Worm (Caenorhabditis elegans) whole organism, midembryonic: ENCODE results near the gene F17C11.26.

ENCODE experiments used
- T22C8.4 ChIP-seq: fragments of 200-800 bp; sonication (Bioruptor generic); IDR thresholded peaks from 2 replicates; pipeline ENCODE4 v1.3.6; 2022; ENCODE audit warnings: missing genetic modification characterization, missing compliant biosample characterization
- cog-1 ChIP-seq: sonication (generic microtip); optimal IDR thresholded peaks from 2 replicates; lab custom pipeline; 2016; ENCODE audit warnings: missing genetic modification characterization, missing compliant biosample characterization
- flt-1 ChIP-seq: fragments of 200-800 bp; sonication (Bioruptor generic); IDR thresholded peaks from 2 replicates; pipeline ENCODE4 v1.3.6; 2022; ENCODE audit warnings: missing genetic modification characterization, missing compliant biosample characterization
- klf-2 ChIP-seq: fragments of 200-800 bp; sonication (Bioruptor generic); conservative IDR thresholded peaks from 2 replicates; pipeline ENCODE4 v1.3.6; 2022; ENCODE audit warnings: missing genetic modification reagents, missing genetic modification characterization, missing compliant biosample characterization
- med-1 ChIP-seq: sonication (generic microtip); optimal IDR thresholded peaks from 2 replicates; lab custom pipeline; 2017; ENCODE audit warnings: missing genetic modification characterization, mild to moderate bottlenecking, missing compliant biosample characterization, antibody characterized with exemption, missing genetic modification reagents; ENCODE audit not compliant: insufficient read depth
- ref-1 ChIP-seq: fragments of 200-800 bp; sonication (Bioruptor generic); conservative IDR thresholded peaks from 2 replicates; pipeline ENCODE4 v1.3.6; 2022; ENCODE audit warnings: missing genetic modification reagents, missing genetic modification characterization, missing compliant biosample characterization
- tab-1 ChIP-seq: fragments of 200-800 bp; sonication (Bioruptor generic); IDR thresholded peaks from 2 replicates; pipeline ENCODE4 v1.3.6; 2022; ENCODE audit warnings: missing genetic modification characterization, missing compliant biosample characterization
- ztf-23 ChIP-seq: fragments of 200-800 bp; sonication (Bioruptor generic); IDR thresholded peaks from 2 replicates; pipeline ENCODE4 v1.3.6; 2022; ENCODE audit warnings: missing genetic modification reagents, missing genetic modification characterization, missing compliant biosample characterization
- ztf-29 ChIP-seq: fragments of 200-800 bp; sonication (Bioruptor generic); IDR thresholded peaks from 2 replicates; pipeline ENCODE4 v1.3.6; 2022; ENCODE audit warnings: missing genetic modification reagents, missing genetic modification characterization, missing compliant biosample characterization

F17C11.26 gene

DNA sequence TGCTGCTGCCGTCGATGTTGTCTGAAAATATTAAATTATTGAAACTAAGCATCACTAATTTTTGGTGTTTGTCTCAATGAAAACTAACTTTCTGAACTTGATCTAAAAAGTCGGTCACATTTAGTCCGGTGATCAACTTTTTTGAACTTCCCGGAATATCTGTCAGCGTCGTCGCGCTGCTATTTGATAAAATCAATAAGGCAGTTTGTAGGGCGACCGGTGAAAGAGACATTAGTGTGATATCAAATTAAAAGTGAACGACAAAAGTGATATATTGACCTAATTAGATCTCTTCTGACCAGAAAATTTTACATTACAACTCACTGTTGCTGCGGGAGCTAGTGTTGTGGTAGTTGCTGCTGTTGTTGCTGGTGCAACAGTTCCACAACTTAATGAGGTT is 29.7 kb downstream of the F17C11.26 start:
- TF ChIP-seq med-1 (GFP tag; lab: Kevin White, UChicago), result no peak
- no peak for TF ChIP-seq ztf-29 (GFP tag; lab: Robert Waterston, UW)
- TF ChIP-seq T22C8.4 (GFP tag; lab: Robert Waterston, UW), result no peak
- TF ChIP-seq flt-1 (GFP tag; lab: Robert Waterston, UW), result no peak
- no peak for TF ChIP-seq tab-1
- TF ChIP-seq ztf-23 (GFP tag; lab: Robert Waterston, UW), result no peak
- no peak for TF ChIP-seq ref-1 (GFP tag; lab: Robert Waterston, UW)
- TF ChIP-seq klf-2, result no peak
- no peak for TF ChIP-seq cog-1 (tag; lab: Kevin White, UChicago)

DNA sequence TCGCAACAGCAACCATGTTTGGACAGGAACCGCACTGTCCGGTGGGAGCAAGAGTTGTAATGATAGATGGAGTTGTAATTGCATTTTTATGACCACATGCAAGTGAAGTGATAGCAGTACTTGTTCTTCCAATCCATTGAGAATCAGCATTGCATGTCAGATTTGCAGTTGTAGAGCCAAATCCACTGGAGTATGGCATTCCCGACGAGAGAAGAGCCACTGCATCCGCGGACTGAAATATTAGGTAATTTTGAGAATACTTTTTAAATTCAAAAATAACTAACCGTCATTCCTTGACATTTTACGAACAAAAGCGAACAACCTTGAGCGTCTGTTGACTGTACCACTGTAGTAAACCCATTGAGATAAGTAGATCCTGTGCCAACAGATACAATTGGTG is 33.8 kb downstream of the F17C11.26 start:
- no peak for TF ChIP-seq tab-1
- no peak for TF ChIP-seq ztf-23 (GFP tag; lab: Robert Waterston, UW)
- no peak for TF ChIP-seq cog-1 (tag; lab: Kevin White, UChicago)
- TF ChIP-seq med-1 (GFP tag; lab: Kevin White, UChicago), result no peak
- TF ChIP-seq ztf-29 (GFP tag; lab: Robert Waterston, UW), result no peak
- no peak for TF ChIP-seq flt-1 (GFP tag; lab: Robert Waterston, UW)
- TF ChIP-seq T22C8.4 (GFP tag; lab: Robert Waterston, UW), result no peak

DNA sequence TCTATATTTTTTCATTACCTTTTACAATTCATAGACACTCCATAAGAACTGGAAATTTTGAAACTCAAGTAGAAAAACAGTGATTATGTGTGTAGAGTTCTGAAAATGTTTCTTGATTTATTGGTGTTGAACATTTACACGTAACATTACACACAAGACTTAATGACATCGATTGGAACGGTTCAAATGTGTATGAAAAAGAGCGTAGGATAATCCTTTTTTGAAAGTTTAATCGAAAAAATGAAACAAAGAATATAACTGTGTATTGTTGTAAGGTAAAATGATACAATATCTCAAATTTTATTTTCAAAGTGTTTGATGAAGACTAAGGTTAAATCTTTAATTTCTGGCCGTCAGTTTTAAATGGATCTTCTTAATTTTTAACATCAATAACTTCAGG is 39.9 kb downstream of the F17C11.26 start, which contains the start of gene fig-1:
Gene fig-1 (minus strand): TSS at position 101 of the 400 bp plus-strand sequence.
- TF ChIP-seq ztf-29 (GFP tag; lab: Robert Waterston, UW), result no peak
- TF ChIP-seq ref-1 (GFP tag; lab: Robert Waterston, UW), result no peak
- no peak for TF ChIP-seq cog-1 (tag; lab: Kevin White, UChicago)
- TF ChIP-seq T22C8.4 (GFP tag; lab: Robert Waterston, UW), result no peak
- TF ChIP-seq tab-1, result no peak
- no peak for TF ChIP-seq med-1 (GFP tag; lab: Kevin White, UChicago)
- no peak for TF ChIP-seq flt-1 (GFP tag; lab: Robert Waterston, UW)
- TF ChIP-seq klf-2, result no peak
- TF ChIP-seq ztf-23 (GFP tag; lab: Robert Waterston, UW), result no peak

DNA sequence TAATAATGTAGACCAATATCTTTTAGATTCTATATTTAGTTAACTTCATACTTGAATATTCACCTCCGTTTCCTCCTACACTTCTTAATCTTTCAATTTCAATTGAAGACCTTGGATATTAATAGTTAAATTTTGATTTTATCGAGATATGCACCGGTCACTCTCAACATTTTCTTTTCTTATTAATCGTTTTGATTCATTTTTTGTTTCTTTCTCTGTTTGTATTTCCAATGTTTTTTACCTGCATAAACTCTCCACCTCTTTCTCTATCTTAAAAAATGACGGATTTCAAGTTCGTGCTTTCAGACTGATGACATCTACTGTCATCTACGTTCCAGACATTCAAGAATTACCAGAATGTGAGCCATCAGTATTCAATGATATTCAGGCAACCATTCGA is 50.5 kb downstream of the F17C11.26 start, which contains the start of gene frpr-9:
Gene frpr-9 (plus strand): TSS at position 301 of the 400 bp plus-strand sequence.
- no peak for TF ChIP-seq tab-1
- TF ChIP-seq T22C8.4 (GFP tag; lab: Robert Waterston, UW), result no peak
- no peak for TF ChIP-seq ztf-29 (GFP tag; lab: Robert Waterston, UW)
- no peak for TF ChIP-seq cog-1 (tag; lab: Kevin White, UChicago)
- TF ChIP-seq ztf-23 (GFP tag; lab: Robert Waterston, UW), result no peak
- TF ChIP-seq flt-1 (GFP tag; lab: Robert Waterston, UW), result no peak
- no peak for TF ChIP-seq ref-1 (GFP tag; lab: Robert Waterston, UW)
- TF ChIP-seq klf-2, result no peak
- no peak for TF ChIP-seq med-1 (GFP tag; lab: Kevin White, UChicago)
